Worm (Caenorhabditis elegans) whole organism, L3 larva: Measurements from ENCODE around the gene ebp-3.
"Not testable (repeated sequence)": the region's sequence is repeated elsewhere in the genome, so short reads cannot be mapped to it uniquely, and the experiment has no call there.

Source experiments
- ama-1 ChIP-seq: fragments of 150-350 bp; optimal IDR thresholded peaks from 2 replicates; lab custom pipeline; 2018
- ceh-28 ChIP-seq: fragments of 150-350 bp; optimal IDR thresholded peaks from 2 replicates; lab custom pipeline; 2014; ENCODE audit warnings: missing biosample characterization, missing genetic modification reagents, missing genetic modification characterization
- ceh-9 ChIP-seq: sonication (generic microtip); optimal IDR thresholded peaks from 2 replicates; lab custom pipeline; 2018; ENCODE audit warnings: missing biosample characterization, missing genetic modification characterization
- daf-12 ChIP-seq: fragments of 150-350 bp; optimal IDR thresholded peaks from 2 replicates; lab custom pipeline; 2014; ENCODE audit warnings: missing biosample characterization, missing genetic modification reagents, missing genetic modification characterization
- egl-27 ChIP-seq: sonication (generic microtip); optimal IDR thresholded peaks from 4 replicates; lab custom pipeline; 2017; ENCODE audit warnings: missing biosample characterization, missing genetic modification reagents, missing genetic modification characterization
- elt-1 ChIP-seq: fragments of 150-350 bp; optimal IDR thresholded peaks from 2 replicates; lab custom pipeline; 2014; ENCODE audit warnings: missing biosample characterization, missing genetic modification characterization
- elt-2 ChIP-seq: sonication (generic microtip); optimal IDR thresholded peaks from 2 replicates; lab custom pipeline; 2016; ENCODE audit warnings: missing genetic modification reagents, mild to moderate bottlenecking, missing genetic modification characterization, missing compliant biosample characterization
- elt-3 ChIP-seq, 3 experiments: fragments of 150-350 bp in 1 of 3; sonication (generic microtip) in 2 of 3; optimal IDR thresholded peaks; 2 replicates in 2 of 3; 4 replicates in 1 of 3; lab custom pipeline; 2014 to 2017; ENCODE audit warnings: missing biosample characterization in 3 of 3, missing genetic modification characterization in 3 of 3
- eor-1 ChIP-seq, 2 experiments: fragments of 150-350 bp; optimal IDR thresholded peaks; 2 replicates each; lab custom pipeline; 2014 to 2018; ENCODE audit warnings: missing biosample characterization in 2 of 2, missing genetic modification characterization in 2 of 2
- fkh-2 ChIP-seq: fragments of 150-350 bp; optimal IDR thresholded peaks from 2 replicates; lab custom pipeline; 2014; ENCODE audit warnings: missing biosample characterization, missing genetic modification reagents, missing genetic modification characterization
- fos-1 ChIP-seq: fragments of 150-350 bp; optimal IDR thresholded peaks from 2 replicates; lab custom pipeline; 2014; ENCODE audit warnings: missing biosample characterization, missing genetic modification characterization
- hmg-11 ChIP-seq: sonication (generic microtip); optimal IDR thresholded peaks from 2 replicates; lab custom pipeline; 2016; ENCODE audit warnings: missing genetic modification characterization, missing compliant biosample characterization
- jun-1 ChIP-seq: fragments of 150-350 bp; optimal IDR thresholded peaks from 2 replicates; lab custom pipeline; 2014; ENCODE audit warnings: missing biosample characterization, missing genetic modification reagents, missing genetic modification characterization
- lin-15B ChIP-seq: fragments of 150-350 bp; optimal IDR thresholded peaks from 2 replicates; lab custom pipeline; 2014; ENCODE audit warnings: missing biosample characterization, missing genetic modification characterization
- mdl-1 ChIP-seq: fragments of 150-350 bp; optimal IDR thresholded peaks from 2 replicates; lab custom pipeline; 2014; ENCODE audit warnings: missing biosample characterization, missing genetic modification characterization
- mml-1 ChIP-seq: fragments of 150-350 bp; sonication (generic microtip); optimal IDR thresholded peaks from 3 replicates; lab custom pipeline; 2014; ENCODE audit warnings: missing biosample characterization, missing genetic modification characterization
- nhr-23 ChIP-seq: fragments of 150-350 bp; optimal IDR thresholded peaks from 2 replicates; lab custom pipeline; 2014; ENCODE audit warnings: missing biosample characterization, missing genetic modification reagents, missing genetic modification characterization
- nhr-28 ChIP-seq: fragments of 150-350 bp; optimal IDR thresholded peaks from 2 replicates; lab custom pipeline; 2014; ENCODE audit warnings: missing biosample characterization, missing genetic modification characterization
- nhr-43 ChIP-seq: sonication (generic microtip); optimal IDR thresholded peaks from 2 replicates; lab custom pipeline; 2016; ENCODE audit warnings: mild to moderate bottlenecking, missing genetic modification characterization, missing compliant biosample characterization; ENCODE audit not compliant: poor library complexity, severe bottlenecking
- nhr-67 ChIP-seq: fragments of 150-350 bp; optimal IDR thresholded peaks from 2 replicates; lab custom pipeline; 2014; ENCODE audit warnings: missing biosample characterization, missing genetic modification characterization
- pha-4 ChIP-seq: fragments of 150-350 bp; optimal IDR thresholded peaks from 2 replicates; lab custom pipeline; 2014; ENCODE audit warnings: missing biosample characterization, missing genetic modification reagents, missing genetic modification characterization
- pqm-1 ChIP-seq: fragments of 150-350 bp; optimal IDR thresholded peaks from 2 replicates; lab custom pipeline; 2017; ENCODE audit warnings: missing biosample characterization, missing genetic modification characterization, inconsistent platforms
- sea-2 ChIP-seq: fragments of 150-350 bp; sonication (generic microtip); optimal IDR thresholded peaks from 4 replicates; lab custom pipeline; 2014; ENCODE audit warnings: missing biosample characterization, missing genetic modification reagents, missing genetic modification characterization
- skn-1 ChIP-seq: fragments of 150-350 bp; optimal IDR thresholded peaks from 2 replicates; lab custom pipeline; 2014; ENCODE audit warnings: missing biosample characterization, missing genetic modification characterization
- tbx-2 ChIP-seq: sonication (generic microtip); optimal IDR thresholded peaks from 2 replicates; lab custom pipeline; 2016; ENCODE audit warnings: mild to moderate bottlenecking, missing genetic modification characterization, missing compliant biosample characterization
- zag-1 ChIP-seq: fragments of 150-350 bp; optimal IDR thresholded peaks from 2 replicates; lab custom pipeline; 2014; ENCODE audit warnings: missing biosample characterization, missing genetic modification characterization
- ztf-4 ChIP-seq: fragments of 150-350 bp; optimal IDR thresholded peaks from 2 replicates; lab custom pipeline; 2014; ENCODE audit warnings: missing biosample characterization, missing genetic modification characterization

ebp-3 gene

ce11 chrV:18055297-18056019 is at the start of gene ebp-3, which contains the start of gene Y59A8B.25:
ebp-3 (plus strand) TSS chrV:18055969.
Y59A8B.25 (minus strand) TSS chrV:18055397.
- TF ChIP-seq mml-1, daf-12, ceh-28 (tag; lab: Kevin White, UChicago): not testable (repeated sequence)

- not testable (repeated sequence) for TF ChIP-seq egl-27 (tag; lab: Kevin White, UChicago); elt-2; pqm-1 (tag; lab: Kevin White, UChicago)
Measured at ce11 chrV:18006930-18007329, 48.8 kb upstream of the ebp-3 start, which contains the start of gene Y59A8B.19. Y59A8B.19 (plus strand) TSS chrV:18007230.

- TF ChIP-seq tbx-2 (tag; lab: Kevin White, UChicago) (no peak), pqm-1 (tag; lab: Kevin White, UChicago) (no peak), pha-4 (tag; lab: Kevin White, UChicago) (no peak), elt-3 (tag; optimal IDR thresholded peaks at IDR 0.05; lab: Kevin White, UChicago) (no peak), jun-1 (tag; lab: Kevin White, UChicago) (no peak), fkh-2 (tag; lab: Kevin White, UChicago) (no peak), lin-15B (tag; lab: Kevin White, UChicago) (no peak), nhr-28 (no peak), zag-1 (tag; lab: Kevin White, UChicago) (no peak), ceh-9 (tag; lab: Kevin White, UChicago) (no peak), eor-1 (tag; optimal IDR thresholded peaks at IDR 0.05; lab: Kevin White, UChicago) (no peak), elt-2 (no peak), mml-1 (tag; lab: Kevin White, UChicago) (no peak)
Measured at ce11 chrV:18008680-18009079, 47.1 kb upstream of the ebp-3 start.

DNA sequence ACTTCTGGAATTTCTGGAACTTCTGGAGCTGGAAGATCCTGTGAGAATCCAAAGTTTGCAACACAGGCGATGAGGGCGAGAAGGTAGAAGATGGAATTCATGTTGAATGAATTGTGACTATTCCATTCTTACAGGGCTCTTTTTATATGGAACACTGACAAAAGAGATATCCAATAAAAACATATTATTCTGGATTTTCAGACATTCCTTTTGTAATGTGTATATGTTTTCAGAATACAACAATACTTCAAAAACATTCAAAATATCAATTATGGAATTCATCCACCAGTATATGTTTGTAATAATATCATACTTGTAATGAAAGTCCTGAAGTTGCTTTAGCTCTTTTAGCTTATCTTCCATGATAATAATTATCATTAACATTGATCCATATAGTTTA is 45.0 kb upstream of the ebp-3 start, which contains the start of gene Y59A8B.26:
Gene Y59A8B.26 (minus strand): TSS at position 101 of the 400 bp plus-strand sequence.
- TF ChIP-seq elt-2; nhr-23 (tag; lab: Kevin White, UChicago); tbx-2 (tag; lab: Kevin White, UChicago): not testable (repeated sequence)

DNA sequence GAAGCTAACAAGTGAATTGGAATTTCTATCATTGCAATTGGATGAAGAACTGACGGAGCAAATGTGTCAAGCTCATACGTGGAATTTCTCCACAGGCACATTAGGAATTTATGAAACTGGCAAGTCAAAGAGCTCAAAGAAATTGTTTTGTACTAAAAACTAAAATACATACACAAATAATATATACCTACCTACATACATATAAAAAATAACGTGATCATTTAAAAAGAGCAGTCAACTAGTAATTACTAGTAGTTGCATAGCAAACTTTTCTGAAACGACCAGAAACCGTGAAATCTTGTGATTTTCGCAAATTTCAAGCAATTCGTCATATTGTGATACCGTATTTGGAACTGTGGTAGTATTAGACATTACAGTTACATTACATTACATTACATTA is 41.7 kb upstream of the ebp-3 start, which contains the start of gene srh-133:
Gene srh-133 (minus strand): TSS at position 101 of the 400 bp plus-strand sequence.
- TF ChIP-seq ama-1 (lab: Kevin White, UChicago) (no peak), nhr-67 (tag; lab: Kevin White, UChicago) (no peak), nhr-23 (tag; lab: Kevin White, UChicago) (no peak), egl-27 (tag; lab: Kevin White, UChicago) (no peak), ztf-4 (tag; lab: Kevin White, UChicago) (no peak), pha-4 (tag; lab: Kevin White, UChicago) (no peak), fos-1 (no peak), nhr-43 (tag; lab: Kevin White, UChicago) (no peak), zag-1 (tag; lab: Kevin White, UChicago) (no peak)

- TF ChIP-seq pha-4 (tag; lab: Kevin White, UChicago) (no peak), hmg-11 (tag; lab: Kevin White, UChicago) (no peak), elt-1 (tag; lab: Kevin White, UChicago) (no peak), mdl-1 (tag; lab: Kevin White, UChicago) (no peak), egl-27 (tag; lab: Kevin White, UChicago) (no peak), sea-2 (GFP tag; lab: Kevin White, UChicago) (no peak), nhr-23 (tag; lab: Kevin White, UChicago) (no peak), lin-15B (tag; lab: Kevin White, UChicago) (no peak), nhr-43 (tag; lab: Kevin White, UChicago) (no peak), ama-1 (lab: Kevin White, UChicago) (no peak), skn-1 (tag; lab: Kevin White, UChicago) (no peak)
Measured at ce11 chrV:18017226-18017625, 38.5 kb upstream of the ebp-3 start, which contains the start of gene srh-134. srh-134 (minus strand) TSS chrV:18017326.
